Fruit fly (Drosophila melanogaster) whole organism: ENCODE results near the gene CG8543.

Source experiments
- CG8478 ChIP-seq: fragments of >200 bp; optimal IDR thresholded peaks from 2 replicates; lab custom pipeline; 2018; ENCODE audit warnings: inconsistent platforms
- Dll ChIP-seq: fragments of >200 bp; optimal IDR thresholded peaks from 2 replicates; lab custom pipeline; 2017
- EcR ChIP-seq, 2 experiments: fragments of >200 bp; optimal IDR thresholded peaks; 2 replicates each; lab custom pipeline; 2017; ENCODE audit warnings: missing biosample characterization in 2 of 2, missing genetic modification characterization in 2 of 2, missing genetic modification reagents in 2 of 2
- pan ChIP-seq: fragments of >200 bp; optimal IDR thresholded peaks from 2 replicates; lab custom pipeline; 2017
- psq ChIP-seq: fragments of >200 bp; optimal IDR thresholded peaks from 2 replicates; lab custom pipeline; 2017
- usp ChIP-seq: fragments of >200 bp; optimal IDR thresholded peaks from 2 replicates; lab custom pipeline; 2017; ENCODE audit warnings: missing biosample characterization, missing genetic modification characterization, mixed read lengths

CG8543 gene

dm6 chr3L:7455849-7456248 lies 14.3 kb downstream of the CG8543 start, which contains the start of gene ppk26:
Gene ppk26, plus strand, starts transcription at chr3L:7456149.
- TF ChIP-seq pan (no peak), psq (lab: Kevin White, UChicago) (no peak), Dll (lab: Kevin White, UChicago) (no peak), CG8478 (no peak), EcR (GFP tag; optimal IDR thresholded peaks at IDR 0.05; lab: Kevin White, UChicago) (no peak), usp (GFP tag; lab: Kevin White, UChicago) (no peak)

- TF ChIP-seq EcR (GFP tag; optimal IDR thresholded peaks at IDR 0.05; lab: Kevin White, UChicago): no peak
- no peak for TF ChIP-seq pan
- no peak for TF ChIP-seq Dll (lab: Kevin White, UChicago)
- no peak for TF ChIP-seq psq (lab: Kevin White, UChicago)
- TF ChIP-seq usp (GFP tag; lab: Kevin White, UChicago): no peak
- TF ChIP-seq CG8478: no peak
Observed at dm6 chr3L:7450553-7450952, 19.5 kb downstream of the CG8543 start, which contains the start of gene CG33278. Gene CG33278, plus strand, starts transcription at chr3L:7450853.

dm6 chr3L:7449097-7449496 lies 21.0 kb downstream of the CG8543 start:
- TF ChIP-seq Dll (lab: Kevin White, UChicago) (no peak), EcR (GFP tag; optimal IDR thresholded peaks at IDR 0.05; lab: Kevin White, UChicago) (no peak), usp (GFP tag; lab: Kevin White, UChicago) (no peak), psq (lab: Kevin White, UChicago) (no peak), CG8478 (no peak), pan (no peak)

dm6 chr3L:7440633-7441032 lies 29.5 kb downstream of the CG8543 start, which contains the start of gene sphinx2:
Gene sphinx2, minus strand, starts transcription at chr3L:7440733.
- no peak for TF ChIP-seq pan
- TF ChIP-seq Dll (lab: Kevin White, UChicago): no peak
- TF ChIP-seq usp (GFP tag; lab: Kevin White, UChicago): no peak
- TF ChIP-seq CG8478: no peak
- TF ChIP-seq EcR (GFP tag; optimal IDR thresholded peaks at IDR 0.05; lab: Kevin White, UChicago): no peak
- no peak for TF ChIP-seq psq (lab: Kevin White, UChicago)

dm6 chr3L:7439305-7439704 lies 30.8 kb downstream of the CG8543 start, which contains the start of gene sphinx1:
Gene sphinx1, minus strand, starts transcription at chr3L:7439405.
- TF ChIP-seq CG8478 (no peak), usp (GFP tag; lab: Kevin White, UChicago) (no peak), psq (lab: Kevin White, UChicago) (no peak), Dll (lab: Kevin White, UChicago) (no peak), pan (no peak), EcR (GFP tag; optimal IDR thresholded peaks at IDR 0.05; lab: Kevin White, UChicago) (no peak)

dm6 chr3L:7437366-7437765 lies 32.7 kb downstream of the CG8543 start, which contains the start of gene CG14835:
Gene CG14835, minus strand, starts transcription at chr3L:7437466.
- TF ChIP-seq pan: no peak
- TF ChIP-seq psq (lab: Kevin White, UChicago): no peak
- TF ChIP-seq usp (GFP tag; lab: Kevin White, UChicago): no peak
- TF ChIP-seq Dll (lab: Kevin White, UChicago): no peak
- TF ChIP-seq CG8478: no peak
- TF ChIP-seq EcR (GFP tag; optimal IDR thresholded peaks at IDR 0.05; lab: Kevin White, UChicago): no peak

- TF ChIP-seq EcR (GFP tag; optimal IDR thresholded peaks at IDR 0.05; lab: Kevin White, UChicago): no peak
- TF ChIP-seq Dll (lab: Kevin White, UChicago): peak; percentile 96
- peak; percentile 66 for TF ChIP-seq CG8478
Observed at dm6 chr3L:7434715-7435653, 35.1 kb downstream of the CG8543 start, which contains the start of gene Rac2. Gene Rac2, minus strand, starts transcription at chr3L:7435190.

- TF ChIP-seq usp (GFP tag; lab: Kevin White, UChicago): no peak
- TF ChIP-seq EcR (GFP tag; optimal IDR thresholded peaks at IDR 0.05; lab: Kevin White, UChicago): no peak
- no peak for TF ChIP-seq CG8478
- no peak for TF ChIP-seq Dll (lab: Kevin White, UChicago)
- no peak for TF ChIP-seq pan
- no peak for TF ChIP-seq psq (lab: Kevin White, UChicago)
Observed at dm6 chr3L:7434198-7434597, 35.9 kb downstream of the CG8543 start.

dm6 chr3L:7433325-7433827 lies 36.7 kb downstream of the CG8543 start:
- TF ChIP-seq psq (lab: Kevin White, UChicago) (no peak), pan (no peak), usp (GFP tag; lab: Kevin White, UChicago) (no peak), CG8478 (no peak), Dll (lab: Kevin White, UChicago) (no peak), EcR (GFP tag; optimal IDR thresholded peaks at IDR 0.05; lab: Kevin White, UChicago) (no peak)

- TF ChIP-seq usp (GFP tag; lab: Kevin White, UChicago) (no peak), EcR (GFP tag; optimal IDR thresholded peaks at IDR 0.05; lab: Kevin White, UChicago) (no peak)
Observed at dm6 chr3L:7432811-7433324, 37.2 kb downstream of the CG8543 start.

dm6 chr3L:7432265-7432664 lies 37.8 kb downstream of the CG8543 start:
- TF ChIP-seq usp (GFP tag; lab: Kevin White, UChicago): no peak
- no peak for TF ChIP-seq Dll (lab: Kevin White, UChicago)
- no peak for TF ChIP-seq psq (lab: Kevin White, UChicago)
- no peak for TF ChIP-seq CG8478

- TF ChIP-seq pan: no peak
- TF ChIP-seq psq (lab: Kevin White, UChicago): no peak
- TF ChIP-seq CG8478: no peak
- TF ChIP-seq EcR (GFP tag; optimal IDR thresholded peaks at IDR 0.05; lab: Kevin White, UChicago): no peak
- no peak for TF ChIP-seq Dll (lab: Kevin White, UChicago)
- no peak for TF ChIP-seq usp (GFP tag; lab: Kevin White, UChicago)
Observed at dm6 chr3L:7423517-7423916, 46.6 kb downstream of the CG8543 start, which contains the start of gene CG42458. Gene CG42458, plus strand, starts transcription at chr3L:7423827.
